Worm (Caenorhabditis elegans): ENCODE results near the gene fbxa-209.

Gene fbxa-209

ce11 chrV:15465032-15465727 lies 38.3 kb upstream of the fbxa-209 start, which contains the start of gene pqn-71:
pqn-71 (plus strand) TSS chrV:15465677.
- TF ChIP-seq odd-2 (tag; optimal IDR thresholded peaks at IDR 0.05) (no peak), dmd-4 (tag; optimal IDR thresholded peaks at IDR 0.05; ENCODE audit: borderline replicate concordance) (peak; percentile 93), sox-4 (tag; optimal IDR thresholded peaks at IDR 0.05) (peak; percentile 77), dve-1 (tag; optimal IDR thresholded peaks at IDR 0.05) (peak; percentile 83), pat-9 (tag; optimal IDR thresholded peaks at IDR 0.05) (peak; percentile 87), ztf-16 (tag; optimal IDR thresholded peaks at IDR 0.05) (peak; percentile 71), pha-2 (tag; optimal IDR thresholded peaks at IDR 0.05) (peak; percentile 80), hlh-6 (tag; optimal IDR thresholded peaks at IDR 0.05) (peak; percentile 86), K09A11.1 (tag; optimal IDR thresholded peaks at IDR 0.05; ENCODE audit: insufficient read depth) (peak; percentile 73), pros-1 (tag; optimal IDR thresholded peaks at IDR 0.05) (peak; percentile 29), ceh-18 (tag; optimal IDR thresholded peaks at IDR 0.05) (peak; percentile 72), gmeb-2 (tag; optimal IDR thresholded peaks at IDR 0.05) (peak; percentile 86), ceh-19 (GFP tag; optimal IDR thresholded peaks at IDR 0.05) (peak; percentile 84), eyg-1 (tag; optimal IDR thresholded peaks at IDR 0.05) (peak; percentile 47), unc-42 (tag; optimal IDR thresholded peaks at IDR 0.05) (peak; percentile 2), F13H6.1 (tag; optimal IDR thresholded peaks at IDR 0.05) (peak; percentile 76), ceh-2 (tag; optimal IDR thresholded peaks at IDR 0.05) (peak; percentile 64), C08G9.2 (tag; optimal IDR thresholded peaks at IDR 0.05) (peak; percentile 79), nfya-1 (tag; optimal IDR thresholded peaks at IDR 0.05) (peak; percentile 77), ceh-34 (tag; optimal IDR thresholded peaks at IDR 0.05) (peak; percentile 86), nhr-232 (tag; optimal IDR thresholded peaks at IDR 0.05) (peak; percentile 79), pax-1 (tag; optimal IDR thresholded peaks at IDR 0.05) (no peak), zip-5 (tag; optimal IDR thresholded peaks at IDR 0.05) (peak; percentile 50), ceh-14 (tag; optimal IDR thresholded peaks at IDR 0.05) (peak; percentile 89), lim-6 (tag; optimal IDR thresholded peaks at IDR 0.05) (peak; percentile 72), syd-9 (tag; optimal IDR thresholded peaks at IDR 0.05) (peak; percentile 84), ceh-45 (GFP tag; IDR thresholded peaks at IDR 0.05) (peak; percentile 73), mec-3 (tag; optimal IDR thresholded peaks at IDR 0.05; ENCODE audit: borderline replicate concordance) (no peak), fax-1 (tag; optimal IDR thresholded peaks at IDR 0.05) (peak; percentile 80), T23F11.4 (GFP tag; optimal IDR thresholded peaks at IDR 0.05) (peak; percentile 79), ceh-31 (tag; optimal IDR thresholded peaks at IDR 0.05) (peak; percentile 61), unc-3 (GFP tag; conservative IDR thresholded peaks at IDR 0.05) (peak; percentile 75), unc-3 (tag; optimal IDR thresholded peaks at IDR 0.05) (peak; percentile 88), ref-2 (tag; optimal IDR thresholded peaks at IDR 0.05) (peak; percentile 79), hlh-30 (tag; optimal IDR thresholded peaks at IDR 0.05; ENCODE audit: insufficient read depth) (peak; percentile 47), ets-4 (tag; optimal IDR thresholded peaks at IDR 0.05) (peak; percentile 34), ceh-24 (tag; optimal IDR thresholded peaks at IDR 0.05) (peak; percentile 66), C38D4.7 (GFP tag; optimal IDR thresholded peaks at IDR 0.05) (peak; percentile 72), tbx-2 (tag; optimal IDR thresholded peaks at IDR 0.05) (peak; percentile 82), npax-4 (tag; optimal IDR thresholded peaks at IDR 0.05) (peak; percentile 71), ama-1 (optimal IDR thresholded peaks at IDR 0.05) (no peak), rnt-1 (tag; optimal IDR thresholded peaks at IDR 0.05) (peak; percentile 81), pha-4 (tag; optimal IDR thresholded peaks at IDR 0.05) (no peak), elt-2 (tag; optimal IDR thresholded peaks at IDR 0.05) (peak; percentile 91), sox-2 (GFP tag; IDR thresholded peaks at IDR 0.05) (peak; percentile 72), ttx-3 (tag; optimal IDR thresholded peaks at IDR 0.05) (peak; percentile 84), ceh-48 (tag; optimal IDR thresholded peaks at IDR 0.05) (peak; percentile 53), unc-55 (GFP tag; optimal IDR thresholded peaks at IDR 0.05) (no peak), sdc-2 (tag; optimal IDR thresholded peaks at IDR 0.05) (peak; percentile 80), K02D7.2 (tag; optimal IDR thresholded peaks at IDR 0.05) (peak; percentile 78), pqm-1 (tag; optimal IDR thresholded peaks at IDR 0.05) (peak; percentile 87), nhr-11 (tag; optimal IDR thresholded peaks at IDR 0.05) (no peak)
